Worm (Caenorhabditis elegans): ENCODE measurements around the gene srg-42.

Gene srg-42

DNA sequence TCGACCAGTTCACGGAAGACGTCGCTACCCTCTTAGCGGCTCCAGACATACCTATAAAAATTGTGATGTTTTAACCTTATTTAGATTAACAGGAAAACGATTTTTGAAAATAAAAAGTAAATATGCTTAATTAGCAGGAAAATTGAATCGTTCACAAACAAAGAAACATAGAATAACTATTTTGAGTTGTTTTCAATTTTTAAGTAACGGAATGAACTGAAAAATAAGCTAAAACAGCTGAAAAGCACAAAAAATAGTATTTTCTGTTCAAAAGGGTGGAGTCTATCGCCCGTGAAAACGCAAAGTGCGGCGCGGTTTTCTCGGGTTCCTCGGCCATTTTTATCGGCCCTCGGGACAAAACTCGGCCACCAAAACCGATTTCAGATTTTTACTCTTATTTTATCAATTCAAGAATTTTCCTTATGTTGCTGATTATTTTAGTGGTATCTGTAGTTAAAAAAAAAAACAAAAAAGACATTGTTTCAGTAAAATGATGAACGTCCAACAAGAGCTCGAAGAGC is 34.0 kb downstream of the srg-42 start, which contains the start of the genes atp-5 and lmtr-3 (continued):
- TF ChIP-seq B0019.2 (GFP tag; conservative IDR thresholded peaks at IDR 0.05) (peak; percentile 76), ZK185.1 (tag; optimal IDR thresholded peaks at IDR 0.05; ENCODE audit: poor library complexity, severe bottlenecking) (peak; percentile 95), K11D2.4 (GFP tag; IDR thresholded peaks at IDR 0.05) (peak; percentile 63; the same call in 1 of the 2 replicates), hsf-1 (GFP tag; IDR thresholded peaks at IDR 0.05) (no peak), nhr-90 (tag; optimal IDR thresholded peaks at IDR 0.05) (no peak), aptf-2 (GFP tag; conservative IDR thresholded peaks at IDR 0.05) (peak; percentile 62), F37B4.10 (GFP tag; IDR thresholded peaks at IDR 0.05) (no peak), K12H6.12 (tag; optimal IDR thresholded peaks at IDR 0.05) (no peak), F22D6.2 (tag; optimal IDR thresholded peaks at IDR 0.05) (no peak), unc-130 (GFP tag; optimal IDR thresholded peaks at IDR 0.05) (peak; percentile 92), him-1 (tag; optimal IDR thresholded peaks at IDR 0.05) (peak; percentile 4), F52B5.7 (tag; optimal IDR thresholded peaks at IDR 0.05) (no peak), T26A5.8 (tag; optimal IDR thresholded peaks at IDR 0.05) (no peak), madf-8 (GFP tag; conservative IDR thresholded peaks at IDR 0.05) (peak; percentile 20; the same call in 1 of the 2 replicates), lin-26 (GFP tag; IDR thresholded peaks at IDR 0.05) (peak; percentile 33; the same call in 1 of the 2 replicates), egrh-3 (GFP tag; IDR thresholded peaks at IDR 0.05) (peak; percentile 67), lin-54 (GFP tag; optimal IDR thresholded peaks at IDR 0.05) (peak; percentile 67), Y53G8AR.9 (GFP tag; conservative IDR thresholded peaks at IDR 0.05) (0 out of 2 replicates have a peak, but pooled peaks have one; percentile 37), bed-2 (GFP tag; IDR thresholded peaks at IDR 0.05) (peak; percentile 94), nfya-1 (tag; optimal IDR thresholded peaks at IDR 0.05; ENCODE audit: borderline replicate concordance, insufficient read depth) (no peak), snpc-4 (GFP tag; optimal IDR thresholded peaks at IDR 0.05) (peak; percentile 29), snpc-4 (tag; optimal IDR thresholded peaks at IDR 0.05) (peak; percentile 7 to 62 (median 49)), hmg-20 (GFP tag; IDR thresholded peaks at IDR 0.05) (0 out of 2 replicates have a peak, but pooled peaks have one; percentile 28), athp-1 (tag; optimal IDR thresholded peaks at IDR 0.05) (peak; percentile 47), C06A6.2 (GFP tag; conservative IDR thresholded peaks at IDR 0.05) (0 out of 2 replicates have a peak, but pooled peaks have one; percentile 22), ceh-91 (GFP tag; IDR thresholded peaks at IDR 0.05) (peak; percentile 56), madf-6 (GFP tag; IDR thresholded peaks at IDR 0.05) (peak; percentile 58; the same call in 1 of the 2 replicates), ztf-25 (GFP tag; IDR thresholded peaks at IDR 0.05) (peak; percentile 90)

DNA sequence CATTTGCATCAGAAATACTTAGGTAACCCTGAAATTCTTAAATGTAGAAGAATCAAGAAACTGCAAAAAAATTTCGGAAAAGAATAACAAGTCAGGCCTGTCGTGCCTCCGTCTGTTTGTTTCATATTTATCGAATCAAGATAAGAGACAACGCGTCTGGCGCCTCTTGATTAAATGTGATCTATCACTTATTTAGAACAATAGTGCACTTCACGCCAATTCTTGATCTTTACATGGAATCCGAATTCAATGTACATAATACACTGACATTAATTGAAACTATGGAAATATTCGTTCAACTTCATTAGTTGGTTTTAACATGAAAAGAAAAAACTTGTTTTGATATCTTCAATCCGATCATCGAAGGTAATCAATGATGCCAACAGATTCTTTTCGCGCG is 35.4 kb downstream of the srg-42 start, which contains the start of gene mboa-2:
Gene mboa-2 (minus strand): TSS at position 28 of the 400 bp plus-strand sequence.
- TF ChIP-seq D2030.7 (GFP tag; IDR thresholded peaks at IDR 0.05): no peak
- no peak for TF ChIP-seq snpc-4 (GFP tag; optimal IDR thresholded peaks at IDR 0.05)
- peak in 2 of 4 experiments; percentile 49 to 63 for TF ChIP-seq snpc-4 (tag; optimal IDR thresholded peaks at IDR 0.05)
- no peak for TF ChIP-seq ztf-6 (GFP tag; IDR thresholded peaks at IDR 0.05)
- peak; percentile 73 for TF ChIP-seq B0336.3 (GFP tag; IDR thresholded peaks at IDR 0.05)
- 0 out of 2 replicates have a peak, but pooled peaks have one; percentile 52 for TF ChIP-seq Y56A3A.18 (GFP tag; IDR thresholded peaks at IDR 0.05)
- no peak for TF ChIP-seq sptf-2 (GFP tag; optimal IDR thresholded peaks at IDR 0.05)
- no peak for TF ChIP-seq lsl-1 (GFP tag; optimal IDR thresholded peaks at IDR 0.05)
- peak; percentile 72 for TF ChIP-seq Y53G8AR.9 (GFP tag; conservative IDR thresholded peaks at IDR 0.05)
- no peak for TF ChIP-seq unc-130 (GFP tag; optimal IDR thresholded peaks at IDR 0.05)
- TF ChIP-seq let-526 (GFP tag; IDR thresholded peaks at IDR 0.05): no peak
- no peak for TF ChIP-seq ama-1 (optimal IDR thresholded peaks at IDR 0.05)
- peak in 1 of 2 experiments; percentile 48 for TF ChIP-seq ama-1 (GFP tag; optimal IDR thresholded peaks at IDR 0.05)
- no peak for TF ChIP-seq efl-1 (GFP tag; optimal IDR thresholded peaks at IDR 0.05)
- no peak for TF ChIP-seq ccch-3 (GFP tag; optimal IDR thresholded peaks at IDR 0.05)
- no peak for TF ChIP-seq nfya-1 (tag; optimal IDR thresholded peaks at IDR 0.05; ENCODE audit: borderline replicate concordance, insufficient read depth)
- no peak for TF ChIP-seq athp-1 (tag; optimal IDR thresholded peaks at IDR 0.05)
- no peak for TF ChIP-seq lir-1 (GFP tag; conservative IDR thresholded peaks at IDR 0.05)
- peak; percentile 57 for TF ChIP-seq hrde-1 (tag; optimal IDR thresholded peaks at IDR 0.05; ENCODE audit: borderline replicate concordance)
- peak; percentile 43 for TF ChIP-seq atf-7 (tag; optimal IDR thresholded peaks at IDR 0.05)
- no peak for TF ChIP-seq ceh-40 (GFP tag; IDR thresholded peaks at IDR 0.05)
- TF ChIP-seq Y79H2A.3 (GFP tag; conservative IDR thresholded peaks at IDR 0.05): no peak
- TF ChIP-seq F23B12.7 (tag; optimal IDR thresholded peaks at IDR 0.05; ENCODE audit: insufficient read depth): no peak
- TF ChIP-seq snpc-3.4 (tag; optimal IDR thresholded peaks at IDR 0.05): peak; percentile 33
- TF ChIP-seq K12H6.12 (tag; optimal IDR thresholded peaks at IDR 0.05): no peak
- TF ChIP-seq bed-1 (GFP tag; IDR thresholded peaks at IDR 0.05): no peak

All from whole organism, young adult.